Worm (Caenorhabditis elegans): ENCODE data around the gene C35D10.10.

DNA sequence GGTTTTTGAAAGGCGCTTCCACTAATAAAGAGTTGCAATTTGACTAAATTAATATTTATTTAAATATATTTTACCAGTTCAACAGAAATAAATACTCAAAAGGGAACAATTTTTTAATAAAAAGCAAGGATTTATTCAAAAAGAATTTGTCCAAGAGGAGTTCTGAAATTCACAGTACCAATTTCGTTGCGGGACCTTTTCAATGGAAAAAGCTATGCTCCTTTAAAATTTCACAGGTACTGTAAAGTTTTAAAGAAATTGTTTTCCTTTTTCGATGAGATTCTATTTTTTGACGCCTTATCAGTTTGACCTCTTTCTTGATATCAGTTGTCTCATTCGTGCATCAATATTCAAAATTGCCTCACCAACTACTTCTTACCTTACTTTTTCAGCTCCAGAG, 38.7 kb upstream of the C35D10.10 start, which contains the start of gene tag-340:
- no peak for TF ChIP-seq rnt-1 (tag; optimal IDR thresholded peaks at IDR 0.05)
- no peak for TF ChIP-seq nhr-76 (tag; optimal IDR thresholded peaks at IDR 0.05)
- no peak for TF ChIP-seq C34B4.2 (tag; optimal IDR thresholded peaks at IDR 0.05)
- no peak for TF ChIP-seq lin-39 (tag; optimal IDR thresholded peaks at IDR 0.05)
- TF ChIP-seq nhr-47 (tag; optimal IDR thresholded peaks at IDR 0.05) = no peak

Measured in whole organism, L1 larva.